Fruit fly (Drosophila melanogaster): Measurements from ENCODE around the gene CG9674.

- TF ChIP-seq CG34367 (tag; optimal IDR thresholded peaks at IDR 0.05) (peak; percentile 77), D1 (tag; optimal IDR thresholded peaks at IDR 0.05) (no peak), CG14655 (GFP tag; optimal IDR thresholded peaks at IDR 0.05) (peak; percentile 78), CG17806 (tag; optimal IDR thresholded peaks at IDR 0.05) (peak; percentile 78), EcR (GFP tag; optimal IDR thresholded peaks at IDR 0.05) (peak; percentile 72), fd96Ca (GFP tag; IDR thresholded peaks at IDR 0.05) (no peak), Snoo (tag; optimal IDR thresholded peaks at IDR 0.05) (no peak)
These were observed 45.1 kb downstream of the CG9674 start for dm6 chr3L:16762203-16762997.
